Fruit fly (Drosophila melanogaster) whole organism: ENCODE data around the gene jdp.

Experiments used
- CG8478 ChIP-seq: fragments of >200 bp; optimal IDR thresholded peaks from 2 replicates; lab custom pipeline; 2018; ENCODE audit warnings: inconsistent platforms
- Dll ChIP-seq: fragments of >200 bp; optimal IDR thresholded peaks from 2 replicates; lab custom pipeline; 2017
- EcR ChIP-seq, 2 experiments: fragments of >200 bp; optimal IDR thresholded peaks; 2 replicates each; lab custom pipeline; 2017; ENCODE audit warnings: missing biosample characterization in 2 of 2, missing genetic modification characterization in 2 of 2, missing genetic modification reagents in 2 of 2
- pan ChIP-seq: fragments of >200 bp; optimal IDR thresholded peaks from 2 replicates; lab custom pipeline; 2017

dm6 chr3R:30472331-30472730 is 54.5 kb downstream of the jdp start:
- no peak for TF ChIP-seq pan (lab: Kevin White, UChicago)
- no peak for TF ChIP-seq CG8478
- TF ChIP-seq EcR (GFP tag; optimal IDR thresholded peaks at IDR 0.05; lab: Kevin White, UChicago): no peak
- TF ChIP-seq Dll (lab: Kevin White, UChicago): no peak
